Fruit fly (Drosophila melanogaster) whole organism, embryonic: Measurements from ENCODE around the gene CG15537.

Experiments
- Ada2b ChIP-seq: fragments of 200-800 bp; sonication (Bioruptor generic); IDR thresholded peaks from 2 replicates; pipeline ENCODE4 v1.3.6; 2022; ENCODE audit warnings: missing biosample characterization, missing genetic modification characterization
- B-H1 ChIP-seq: fragments of 200-800 bp; sonication (Bioruptor generic); IDR thresholded peaks from 3 replicates; pipeline ENCODE4 v1.3.6; 2022; ENCODE audit warnings: missing biosample characterization, missing genetic modification characterization
- CG11560 ChIP-seq: fragments of 200-800 bp; sonication (Bioruptor generic); IDR thresholded peaks from 3 replicates; pipeline ENCODE4 v1.3.6; 2022; ENCODE audit warnings: missing biosample characterization, missing genetic modification characterization
- CG13287 ChIP-seq: fragments of 200-800 bp; sonication (Bioruptor generic); IDR thresholded peaks from 2 replicates; pipeline ENCODE4 v1.3.6; 2022; ENCODE audit warnings: missing biosample characterization, missing genetic modification characterization; ENCODE audit not compliant: partially characterized antibody
- CG1647 ChIP-seq: fragments of 200-800 bp; sonication (Bioruptor generic); optimal IDR thresholded peaks from 3 replicates; lab custom pipeline; 2016; ENCODE audit warnings: missing biosample characterization, missing genetic modification characterization
- CG16813 ChIP-seq: fragments of 200-800 bp; sonication (Bioruptor generic); IDR thresholded peaks from 3 replicates; pipeline ENCODE4 v1.3.6; 2022; ENCODE audit warnings: missing biosample characterization, missing genetic modification characterization; ENCODE audit not compliant: partially characterized antibody
- CG17359 ChIP-seq: fragments of 200-800 bp; sonication (Bioruptor generic); optimal IDR thresholded peaks from 3 replicates; lab custom pipeline; 2018; ENCODE audit warnings: missing biosample characterization, mild to moderate bottlenecking, missing genetic modification characterization, moderate library complexity
- CG18599 ChIP-seq: fragments of 200-800 bp; sonication (Bioruptor generic); optimal IDR thresholded peaks from 3 replicates; lab custom pipeline; 2017; ENCODE audit warnings: missing biosample characterization, missing genetic modification characterization, mild to moderate bottlenecking, moderate library complexity, missing genetic modification reagents
- CG2202 ChIP-seq: fragments of 200-800 bp; sonication (Bioruptor generic); optimal IDR thresholded peaks from 2 replicates; lab custom pipeline; 2018; ENCODE audit warnings: missing biosample characterization, mild to moderate bottlenecking, missing genetic modification characterization
- CG32767 ChIP-seq: fragments of 200-800 bp; sonication (Bioruptor generic); IDR thresholded peaks from 2 replicates; pipeline ENCODE4 v1.3.6; 2022; ENCODE audit warnings: missing biosample characterization, missing genetic modification characterization
- CG34376 ChIP-seq: fragments of 200-800 bp; sonication (Bioruptor generic); optimal IDR thresholded peaks from 2 replicates; lab custom pipeline; 2018; ENCODE audit warnings: missing biosample characterization, mild to moderate bottlenecking, missing genetic modification characterization
- CG3726 ChIP-seq: fragments of 200-800 bp; sonication (Bioruptor generic); IDR thresholded peaks from 3 replicates; pipeline ENCODE4, ENCODE4 v1.3.6; 2022; ENCODE audit warnings: missing biosample characterization, missing genetic modification characterization
- CG42726 ChIP-seq: fragments of 200-800 bp; sonication (Bioruptor generic); IDR thresholded peaks from 2 replicates; pipeline ENCODE4 v1.3.6; 2022; ENCODE audit warnings: missing biosample characterization, missing genetic modification characterization; ENCODE audit not compliant: partially characterized antibody
- CG4282 ChIP-seq: fragments of 200-800 bp; sonication (Bioruptor generic); optimal IDR thresholded peaks from 2 replicates; lab custom pipeline; 2016; ENCODE audit warnings: missing biosample characterization, missing genetic modification characterization
- CG4328 ChIP-seq: fragments of 200-800 bp; sonication (Bioruptor generic); optimal IDR thresholded peaks from 3 replicates; lab custom pipeline; 2017; ENCODE audit warnings: missing biosample characterization, missing genetic modification reagents, missing genetic modification characterization
- CG6175 ChIP-seq: fragments of 200-800 bp; sonication (Bioruptor generic); IDR thresholded peaks from 3 replicates; pipeline ENCODE4 v1.3.6; 2022; ENCODE audit warnings: missing biosample characterization, missing genetic modification characterization
- CG6272 ChIP-seq: fragments of 200-800 bp; sonication (Bioruptor generic); IDR thresholded peaks from 2 replicates; pipeline ENCODE4 v1.3.6; 2022; ENCODE audit warnings: missing biosample characterization, missing genetic modification characterization
- CG7271 ChIP-seq: fragments of 200-800 bp; sonication (Bioruptor generic); optimal IDR thresholded peaks from 2 replicates; lab custom pipeline; 2018; ENCODE audit warnings: missing biosample characterization, mild to moderate bottlenecking, missing genetic modification characterization, moderate library complexity
- E2f1 ChIP-seq: fragments of 200-800 bp; sonication (Bioruptor generic); IDR thresholded peaks from 2 replicates; pipeline ENCODE4 v1.3.6; 2022; ENCODE audit warnings: missing biosample characterization, missing genetic modification characterization
- Eip74EF ChIP-seq, 2 experiments: fragments of 200-800 bp in 1 of 2; fragments of >200 bp in 1 of 2; sonication (Bioruptor generic) in 1 of 2; optimal IDR thresholded peaks; 2 replicates each; lab custom pipeline; 2017 to 2019; ENCODE audit warnings: missing biosample characterization in 2 of 2, missing genetic modification characterization in 2 of 2, mild to moderate bottlenecking in 1 of 2, moderate library complexity in 1 of 2
- Fer1 ChIP-seq: fragments of 200-800 bp; sonication (Bioruptor generic); optimal IDR thresholded peaks from 2 replicates; lab custom pipeline; 2017; ENCODE audit warnings: missing biosample characterization, mild to moderate bottlenecking, missing genetic modification characterization
- HmgZ ChIP-seq: fragments of 200-800 bp; sonication (Bioruptor generic); optimal IDR thresholded peaks from 2 replicates; lab custom pipeline; 2018; ENCODE audit warnings: missing biosample characterization, mild to moderate bottlenecking, missing genetic modification characterization
- Hr51 ChIP-seq, 2 experiments: fragments of 200-800 bp; sonication (Bioruptor generic); optimal IDR thresholded peaks; 2 replicates in 1 of 2; 3 replicates in 1 of 2; lab custom pipeline; 2016 to 2018; ENCODE audit warnings: missing biosample characterization in 2 of 2, missing genetic modification characterization in 2 of 2, mild to moderate bottlenecking in 1 of 2, moderate library complexity in 1 of 2
- Jarid2 ChIP-seq: fragments of 200-800 bp; sonication (Bioruptor generic); optimal IDR thresholded peaks from 3 replicates; lab custom pipeline; 2017; ENCODE audit warnings: mild to moderate bottlenecking, missing biosample characterization, missing genetic modification reagents, missing genetic modification characterization
- Max ChIP-seq: fragments of 200-800 bp; sonication (Bioruptor generic); optimal IDR thresholded peaks from 2 replicates; lab custom pipeline; 2016; ENCODE audit warnings: missing biosample characterization, mild to moderate bottlenecking, missing genetic modification characterization
- Mes4 ChIP-seq: fragments of 200-800 bp; sonication (Bioruptor generic); optimal IDR thresholded peaks from 2 replicates; lab custom pipeline; 2016; ENCODE audit warnings: missing biosample characterization, missing genetic modification characterization
- NFAT ChIP-seq: fragments of 200-800 bp; sonication (Bioruptor generic); IDR thresholded peaks from 2 replicates; pipeline ENCODE4 v1.3.6; 2022; ENCODE audit warnings: missing biosample characterization, missing genetic modification characterization
- Ravus ChIP-seq: fragments of 200-800 bp; sonication (Bioruptor generic); IDR thresholded peaks from 2 replicates; pipeline ENCODE4 v1.3.6; 2022; ENCODE audit warnings: missing biosample characterization, missing genetic modification characterization
- Scr ChIP-seq: fragments of 200-800 bp; sonication (Bioruptor generic); IDR thresholded peaks from 2 replicates; pipeline ENCODE4 v1.3.6; 2022; ENCODE audit warnings: missing biosample characterization, missing genetic modification characterization; ENCODE audit not compliant: partially characterized antibody
- YL-1 ChIP-seq: fragments of 200-800 bp; sonication (Bioruptor generic); optimal IDR thresholded peaks from 3 replicates; lab custom pipeline; 2017; ENCODE audit warnings: missing biosample characterization, mild to moderate bottlenecking, missing genetic modification characterization
- ac ChIP-seq: fragments of 200-800 bp; sonication (Bioruptor generic); optimal IDR thresholded peaks from 3 replicates; lab custom pipeline; 2017; ENCODE audit warnings: missing biosample characterization, mild to moderate bottlenecking, missing genetic modification characterization
- cas ChIP-seq: fragments of 200-800 bp; sonication (Bioruptor generic); IDR thresholded peaks from 2 replicates; pipeline ENCODE4 v1.3.6; 2022; ENCODE audit warnings: missing biosample characterization, missing genetic modification characterization
- cato ChIP-seq: fragments of 200-800 bp; sonication (Bioruptor generic); optimal IDR thresholded peaks from 2 replicates; lab custom pipeline; 2016; ENCODE audit warnings: missing biosample characterization, missing genetic modification characterization, borderline replicate concordance
- caup ChIP-seq: fragments of 200-800 bp; sonication (Bioruptor generic); optimal IDR thresholded peaks from 3 replicates; lab custom pipeline; 2017; ENCODE audit warnings: missing biosample characterization, mild to moderate bottlenecking, missing genetic modification characterization, moderate library complexity; ENCODE audit not compliant: severe bottlenecking
- corto ChIP-seq: fragments of 200-800 bp; sonication (Bioruptor generic); optimal IDR thresholded peaks from 2 replicates; lab custom pipeline; 2016; ENCODE audit warnings: missing biosample characterization, mild to moderate bottlenecking, missing genetic modification characterization, moderate library complexity
- crc ChIP-seq: fragments of 200-800 bp; sonication (Bioruptor generic); optimal IDR thresholded peaks from 2 replicates; lab custom pipeline; 2016; ENCODE audit warnings: missing biosample characterization, missing genetic modification characterization
- danr ChIP-seq: fragments of 200-800 bp; sonication (Bioruptor generic); IDR thresholded peaks from 2 replicates; pipeline ENCODE4 v1.3.6; 2022; ENCODE audit warnings: missing biosample characterization, missing genetic modification characterization
- ems ChIP-seq: fragments of 200-800 bp; sonication (Bioruptor generic); optimal IDR thresholded peaks from 3 replicates; lab custom pipeline; 2016; ENCODE audit warnings: missing biosample characterization, missing genetic modification characterization
- fd3F ChIP-seq: fragments of 200-800 bp; sonication (Bioruptor generic); optimal IDR thresholded peaks from 2 replicates; lab custom pipeline; 2018; ENCODE audit warnings: missing biosample characterization, mild to moderate bottlenecking, missing genetic modification characterization, moderate library complexity
- ftz-f1 ChIP-seq: fragments of 200-800 bp; sonication (Bioruptor generic); optimal IDR thresholded peaks from 2 replicates; lab custom pipeline; 2016; ENCODE audit warnings: missing biosample characterization, missing genetic modification characterization
- gce ChIP-seq: fragments of 200-800 bp; sonication (Bioruptor generic); IDR thresholded peaks from 3 replicates; pipeline ENCODE4 v1.3.6; 2022; ENCODE audit warnings: missing biosample characterization, missing genetic modification characterization
- gro ChIP-seq: fragments of 200-800 bp; sonication (Bioruptor generic); optimal IDR thresholded peaks from 2 replicates; lab custom pipeline; 2016; ENCODE audit warnings: missing biosample characterization, missing genetic modification characterization
- hbn ChIP-seq: fragments of 200-800 bp; sonication (Bioruptor generic); IDR thresholded peaks from 2 replicates; pipeline ENCODE4 v1.3.6; 2022; ENCODE audit warnings: missing biosample characterization, missing genetic modification characterization; ENCODE audit not compliant: partially characterized antibody
- jumu ChIP-seq: fragments of 200-800 bp; sonication (Bioruptor generic); optimal IDR thresholded peaks from 3 replicates; lab custom pipeline; 2016; ENCODE audit warnings: missing biosample characterization, missing genetic modification characterization
- nmo ChIP-seq: fragments of 200-800 bp; sonication (Bioruptor generic); optimal IDR thresholded peaks from 2 replicates; lab custom pipeline; 2018; ENCODE audit warnings: missing biosample characterization, mild to moderate bottlenecking, missing genetic modification characterization, moderate library complexity
- phol ChIP-seq: fragments of 200-800 bp; sonication (Bioruptor generic); optimal IDR thresholded peaks from 3 replicates; lab custom pipeline; 2018; ENCODE audit warnings: missing biosample characterization, mild to moderate bottlenecking, missing genetic modification characterization, moderate library complexity
- ssp ChIP-seq: fragments of 200-800 bp; sonication (Bioruptor generic); IDR thresholded peaks from 2 replicates; pipeline ENCODE4 v1.3.6; 2022; ENCODE audit warnings: missing biosample characterization, missing genetic modification characterization
- zen ChIP-seq: fragments of 200-800 bp; sonication (Bioruptor generic); optimal IDR thresholded peaks from 3 replicates; lab custom pipeline; 2018; ENCODE audit warnings: missing biosample characterization, mild to moderate bottlenecking, missing genetic modification characterization, moderate library complexity
- zen2 ChIP-seq: fragments of 200-800 bp; sonication (Bioruptor generic); IDR thresholded peaks from 3 replicates; pipeline ENCODE4 v1.3.6; 2022; ENCODE audit warnings: missing biosample characterization, missing genetic modification characterization; ENCODE audit not compliant: partially characterized antibody

CG15537 gene

dm6 chr3R:30465775-30466494 is 22.5 kb upstream of the CG15537 start, which contains the start of gene PH4alphaEFB (continued):
- TF ChIP-seq CG16813 (GFP tag; lab: Robert Waterston, UW): no peak
- peak; percentile 54; the same call in 2 of the 3 replicates for TF ChIP-seq zen2
- TF ChIP-seq Ravus: no peak
- no peak for TF ChIP-seq CG18599 (GFP tag; lab: Kevin White, UChicago)
- no peak for TF ChIP-seq danr
- no peak for TF ChIP-seq corto (GFP tag; lab: Kevin White, UChicago)
- TF ChIP-seq CG3726: no peak
- no peak for TF ChIP-seq zen (tag; lab: Kevin White, UChicago)
- no peak for TF ChIP-seq HmgZ
- no peak for TF ChIP-seq CG4328 (GFP tag; lab: Kevin White, UChicago)
- no peak for TF ChIP-seq jumu
- TF ChIP-seq CG2202 (tag; lab: Kevin White, UChicago): no peak
- TF ChIP-seq Hr51 (GFP tag; optimal IDR thresholded peaks at IDR 0.05; lab: Kevin White, UChicago): no peak
- no peak for TF ChIP-seq CG7271 (tag; lab: Kevin White, UChicago)
- no peak for TF ChIP-seq phol (tag; lab: Kevin White, UChicago)
- no peak for TF ChIP-seq cato
- no peak for TF ChIP-seq NFAT (GFP tag; lab: Robert Waterston, UW)
- no peak for TF ChIP-seq CG1647 (GFP tag; lab: Kevin White, UChicago)
- no peak for TF ChIP-seq gce (GFP tag; lab: Robert Waterston, UW)
- no peak for TF ChIP-seq E2f1 (GFP tag; lab: Robert Waterston, UW)
- no peak for TF ChIP-seq CG11560 (tag; lab: Robert Waterston, UW)
- no peak; the same call in 1 of the 2 replicates for TF ChIP-seq CG32767 (GFP tag; lab: Robert Waterston, UW)
- TF ChIP-seq ssp (GFP tag; lab: Robert Waterston, UW): no peak
- peak; percentile 27 for TF ChIP-seq YL-1 (GFP tag; lab: Kevin White, UChicago)
- TF ChIP-seq caup (GFP tag; lab: Kevin White, UChicago): no peak
- peak; percentile 45 for TF ChIP-seq Fer1
- TF ChIP-seq gro (GFP tag; lab: Kevin White, UChicago): no peak
- peak in 1 of 2 experiments; percentile 34 for TF ChIP-seq Eip74EF (GFP tag; optimal IDR thresholded peaks at IDR 0.05; lab: Kevin White, UChicago)
- no peak for TF ChIP-seq Max (GFP tag; lab: Kevin White, UChicago)
- no peak for TF ChIP-seq Scr (GFP tag; lab: Robert Waterston, UW)
- no peak for TF ChIP-seq Ada2b (GFP tag; lab: Robert Waterston, UW)
- no peak for TF ChIP-seq Mes4
- no peak for TF ChIP-seq nmo (GFP tag; lab: Kevin White, UChicago)
- TF ChIP-seq CG6272 (GFP tag; lab: Robert Waterston, UW): no peak
- TF ChIP-seq B-H1: no peak
- no peak for TF ChIP-seq CG4282
- TF ChIP-seq ems (GFP tag; lab: Kevin White, UChicago): no peak
- TF ChIP-seq CG13287 (GFP tag; lab: Robert Waterston, UW): peak; percentile 45
- no peak for TF ChIP-seq CG42726 (GFP tag; lab: Robert Waterston, UW)
- peak; percentile 74 for TF ChIP-seq CG34376 (GFP tag; lab: Kevin White, UChicago)
- no peak for TF ChIP-seq ac
- TF ChIP-seq ftz-f1 (GFP tag; lab: Kevin White, UChicago): no peak
- TF ChIP-seq CG6175 (GFP tag; lab: Robert Waterston, UW): no peak
- peak; percentile 27; the same call in 1 of the 2 replicates for TF ChIP-seq hbn (GFP tag; lab: Robert Waterston, UW)
- TF ChIP-seq fd3F (GFP tag; lab: Kevin White, UChicago): no peak
- no peak for TF ChIP-seq crc
- TF ChIP-seq Jarid2 (GFP tag; lab: Kevin White, UChicago): peak; percentile 94
- no peak for TF ChIP-seq CG17359 (tag; lab: Kevin White, UChicago)
- TF ChIP-seq cas: no peak
